Worm (Caenorhabditis elegans) whole organism, L4 larva: ENCODE measurements around the gene K11H3.5.

Experiments used
- F49E8.2 ChIP-seq: sonication (generic microtip); optimal IDR thresholded peaks from 2 replicates; lab custom pipeline; 2016; ENCODE audit warnings: missing compliant biosample characterization, mild to moderate bottlenecking, missing genetic modification characterization, borderline replicate concordance
- ama-1 ChIP-seq: fragments of 150-350 bp; optimal IDR thresholded peaks from 2 replicates; lab custom pipeline; 2014; ENCODE audit warnings: inconsistent platforms, mixed read lengths
- egl-27 ChIP-seq: sonication (generic microtip); optimal IDR thresholded peaks from 3 replicates; lab custom pipeline; 2017; ENCODE audit warnings: missing biosample characterization, missing genetic modification reagents, missing genetic modification characterization
- fkh-10 ChIP-seq: fragments of 150-350 bp; optimal IDR thresholded peaks from 2 replicates; lab custom pipeline; 2014; ENCODE audit warnings: missing biosample characterization, missing genetic modification reagents, missing genetic modification characterization
- gei-8 ChIP-seq: fragments of 200-800 bp; sonication (Bioruptor generic); optimal IDR thresholded peaks from 2 replicates; lab custom pipeline; 2018; ENCODE audit warnings: mild to moderate bottlenecking, missing genetic modification characterization, missing compliant biosample characterization
- jun-1 ChIP-seq: fragments of 150-350 bp; optimal IDR thresholded peaks from 2 replicates; lab custom pipeline; 2014; ENCODE audit warnings: missing biosample characterization, missing genetic modification reagents, missing genetic modification characterization
- madf-5 ChIP-seq, 2 experiments: fragments of 200-800 bp; sonication (Bioruptor generic); IDR thresholded peaks; 2 replicates each; pipeline ENCODE4 v1.3.6; 2022; ENCODE audit warnings: missing compliant biosample characterization in 2 of 2, missing genetic modification characterization in 2 of 2
- nhr-10 ChIP-seq: fragments of 150-350 bp; optimal IDR thresholded peaks from 2 replicates; lab custom pipeline; 2014; ENCODE audit warnings: missing biosample characterization, missing genetic modification characterization
- nhr-76 ChIP-seq: fragments of 150-350 bp; optimal IDR thresholded peaks from 2 replicates; lab custom pipeline; 2014; ENCODE audit warnings: missing biosample characterization, missing genetic modification characterization
- skn-1 ChIP-seq: fragments of 150-350 bp; optimal IDR thresholded peaks from 2 replicates; lab custom pipeline; 2014; ENCODE audit warnings: missing biosample characterization, missing genetic modification characterization

DNA sequence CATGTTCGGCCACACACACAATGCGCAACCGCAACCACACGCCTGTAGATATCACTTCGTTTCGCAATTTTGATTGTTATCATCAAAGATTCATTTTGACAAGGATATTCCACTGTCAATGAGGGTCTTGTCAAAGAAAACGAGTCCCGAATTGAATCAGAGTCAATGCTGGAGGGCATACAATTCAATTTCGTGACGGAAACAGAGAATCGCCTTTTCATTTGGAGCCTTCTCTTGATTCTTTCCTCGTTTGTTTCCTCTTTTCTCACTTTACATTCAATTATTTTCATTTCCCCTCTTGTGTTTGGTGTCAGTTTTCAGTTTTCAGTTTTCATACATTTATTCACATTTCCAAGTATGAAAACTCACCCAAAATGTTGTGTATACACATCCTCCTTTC, 23.8 kb downstream of the K11H3.5 start:
- TF ChIP-seq fkh-10 (GFP tag; lab: Kevin White, UChicago) (peak; percentile 22), skn-1 (tag; lab: Kevin White, UChicago) (no peak), nhr-10 (no peak), madf-5 (GFP tag; IDR thresholded peaks at IDR 0.05; lab: Robert Waterston, UW) (no peak), nhr-76 (tag; lab: Kevin White, UChicago) (no peak), egl-27 (tag; lab: Kevin White, UChicago) (no peak), jun-1 (tag; lab: Kevin White, UChicago) (no peak), F49E8.2 (tag; lab: Kevin White, UChicago) (no peak), gei-8 (GFP tag; lab: Kevin White, UChicago) (no peak), ama-1 (no peak)
